Worm (Caenorhabditis elegans): ENCODE measurements around the gene Y45F3A.5.

- TF ChIP-seq ref-1 (GFP tag; conservative IDR thresholded peaks at IDR 0.05) (no peak), ztf-29 (GFP tag; IDR thresholded peaks at IDR 0.05) (no peak), ztf-23 (GFP tag; IDR thresholded peaks at IDR 0.05) (no peak), tab-1 (GFP tag; IDR thresholded peaks at IDR 0.05) (no peak), T22C8.4 (GFP tag; IDR thresholded peaks at IDR 0.05) (no peak), klf-2 (GFP tag; conservative IDR thresholded peaks at IDR 0.05) (no peak), flt-1 (GFP tag; IDR thresholded peaks at IDR 0.05) (no peak), med-1 (GFP tag; optimal IDR thresholded peaks at IDR 0.05; ENCODE audit: insufficient read depth) (no peak)
Measured at ce11 chrIII:10538757-10539213, 47.4 kb downstream of the Y45F3A.5 start, which contains the start of gene nlp-68.

All from whole organism, midembryonic.